Fruit fly (Drosophila melanogaster) whole organism, embryonic: ENCODE measurements around the gene kis.

Experiments
- CG12104 ChIP-seq: fragments of 200-800 bp; sonication (Bioruptor generic); optimal IDR thresholded peaks from 3 replicates; lab custom pipeline; 2016; ENCODE audit warnings: missing biosample characterization, missing genetic modification characterization
- CG6175 ChIP-seq: fragments of 200-800 bp; sonication (Bioruptor generic); IDR thresholded peaks from 3 replicates; pipeline ENCODE4 v1.3.6; 2022; ENCODE audit warnings: missing biosample characterization, missing genetic modification characterization
- CG6854 ChIP-seq: fragments of 200-800 bp; sonication (Bioruptor generic); optimal IDR thresholded peaks from 3 replicates; lab custom pipeline; 2017; ENCODE audit warnings: missing biosample characterization, mild to moderate bottlenecking, missing genetic modification characterization
- CTCF ChIP-seq: fragments of 200-800 bp; sonication (Bioruptor generic); optimal IDR thresholded peaks from 2 replicates; lab custom pipeline; 2017; ENCODE audit warnings: missing biosample characterization, mild to moderate bottlenecking, missing genetic modification characterization, moderate library complexity
- D19B ChIP-seq: fragments of 200-800 bp; sonication (Bioruptor generic); optimal IDR thresholded peaks from 2 replicates; lab custom pipeline; 2017; ENCODE audit warnings: missing biosample characterization, mild to moderate bottlenecking, missing genetic modification characterization
- Oli ChIP-seq: fragments of 200-800 bp; sonication (Bioruptor generic); optimal IDR thresholded peaks from 2 replicates; lab custom pipeline; 2018; ENCODE audit warnings: missing biosample characterization, mild to moderate bottlenecking, missing genetic modification characterization, moderate library complexity
- kah ChIP-seq: fragments of 200-800 bp; sonication (Bioruptor generic); optimal IDR thresholded peaks from 2 replicates; lab custom pipeline; 2018; ENCODE audit warnings: missing biosample characterization, mild to moderate bottlenecking, missing genetic modification characterization
- nerfin-1 ChIP-seq: fragments of 200-800 bp; sonication (Bioruptor generic); optimal IDR thresholded peaks from 3 replicates; lab custom pipeline; 2019; ENCODE audit warnings: missing biosample characterization, mild to moderate bottlenecking, missing genetic modification characterization, moderate library complexity
- p53 ChIP-seq: fragments of 200-800 bp; sonication (Bioruptor generic); optimal IDR thresholded peaks from 2 replicates; lab custom pipeline; 2016; ENCODE audit warnings: missing biosample characterization, missing genetic modification characterization

Gene kis

DNA sequence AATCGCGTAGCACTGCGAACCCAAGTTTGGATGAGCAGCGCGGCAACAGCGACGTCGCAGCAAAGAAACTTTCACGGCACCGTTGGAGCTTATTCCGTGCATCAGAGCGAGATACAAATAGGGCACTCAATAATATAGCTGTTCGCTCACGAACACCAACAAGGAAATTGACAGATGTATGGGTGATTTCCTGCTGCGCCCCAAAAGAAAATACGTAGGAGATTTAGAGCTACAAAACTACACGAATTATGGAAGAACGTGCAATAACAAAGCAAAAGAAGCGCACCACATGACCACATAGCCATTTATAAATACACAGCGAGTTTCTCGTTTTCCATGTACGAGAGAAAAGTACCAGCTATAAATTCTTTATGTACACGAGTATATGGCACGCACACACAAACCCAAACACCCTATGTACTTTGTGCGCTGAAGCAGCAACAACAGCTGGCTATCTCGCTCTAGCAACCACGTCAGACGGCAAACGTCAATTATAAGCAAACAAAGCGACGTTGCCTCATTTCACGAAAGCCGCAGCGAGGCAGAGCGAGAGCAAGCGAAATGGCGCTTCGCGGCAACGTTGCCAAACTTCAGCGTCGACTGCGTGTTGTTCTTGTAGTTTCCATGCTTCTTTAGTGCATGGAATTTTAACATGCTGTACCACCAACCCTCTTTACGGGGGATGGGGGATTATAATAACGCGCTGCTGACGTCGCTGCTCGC, 89.0 kb downstream of the kis start (continued):
- TF ChIP-seq CG6854 (GFP tag; lab: Kevin White, UChicago), result peak; percentile 55
- no peak for TF ChIP-seq CG6175 (GFP tag; lab: Robert Waterston, UW)
- TF ChIP-seq p53 (GFP tag; lab: Kevin White, UChicago), result no peak
- TF ChIP-seq D19B (GFP tag; lab: Kevin White, UChicago), result no peak
- peak; percentile 49 for TF ChIP-seq nerfin-1
- peak; percentile 8 for TF ChIP-seq kah (GFP tag; lab: Kevin White, UChicago)
- TF ChIP-seq CTCF (GFP tag; lab: Kevin White, UChicago), result peak; percentile 17
- no peak for TF ChIP-seq Oli (tag; lab: Kevin White, UChicago)
- peak; percentile 44 for TF ChIP-seq CG12104
